Worm (Caenorhabditis elegans) whole organism, L2 larva: ENCODE results near the gene git-1.

Experiments
- nhr-11 ChIP-seq: fragments of 150-350 bp; optimal IDR thresholded peaks from 2 replicates; lab custom pipeline; 2014; ENCODE audit warnings: missing biosample characterization, missing genetic modification characterization
- nhr-129 ChIP-seq: fragments of 150-350 bp; optimal IDR thresholded peaks from 2 replicates; lab custom pipeline; 2014; ENCODE audit warnings: missing biosample characterization, missing genetic modification characterization
- ztf-11 ChIP-seq: sonication (generic microtip); optimal IDR thresholded peaks from 2 replicates; lab custom pipeline; 2017; ENCODE audit warnings: missing biosample characterization, missing genetic modification characterization

git-1 gene

DNA sequence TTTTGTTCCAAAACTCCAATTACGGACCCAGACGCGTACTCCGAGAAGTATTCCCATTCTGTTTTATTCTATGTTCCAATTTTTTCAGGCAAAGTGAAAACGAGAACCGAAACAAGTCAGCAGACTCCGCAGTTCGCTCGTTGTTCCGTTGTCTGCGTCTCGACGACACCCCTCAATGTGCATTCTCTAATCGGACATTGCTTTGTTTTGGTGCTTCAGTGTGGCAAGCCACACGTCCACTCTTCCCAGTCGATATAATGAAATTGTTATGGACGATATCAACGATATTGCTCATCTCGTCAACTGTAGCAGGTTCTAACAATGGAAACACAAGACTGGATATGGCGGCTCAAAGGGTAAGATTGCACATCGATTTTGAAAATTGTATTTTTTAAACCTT is 52.2 kb downstream of the git-1 start, which contains the start of gene nhx-5:
Gene nhx-5, plus strand, starts transcription at position 82 of the 400 bp plus-strand sequence.
- TF ChIP-seq nhr-11 (tag; lab: Kevin White, UChicago) (no peak), nhr-129 (tag; lab: Kevin White, UChicago) (no peak), ztf-11 (tag; lab: Kevin White, UChicago) (no peak)
